Worm (Caenorhabditis elegans) whole organism, L4 larva: ENCODE results near the gene F25G6.9.

Experiments used
- T20F7.1 ChIP-seq: fragments of 200-800 bp; sonication (Bioruptor generic); optimal IDR thresholded peaks from 2 replicates; lab custom pipeline; 2018; ENCODE audit warnings: mild to moderate bottlenecking, missing genetic modification characterization, missing compliant biosample characterization
- ama-1 ChIP-seq: fragments of 150-350 bp; optimal IDR thresholded peaks from 2 replicates; lab custom pipeline; 2014; ENCODE audit warnings: inconsistent platforms, mixed read lengths
- ceh-82 ChIP-seq: sonication (generic microtip); optimal IDR thresholded peaks from 2 replicates; lab custom pipeline; 2017; ENCODE audit warnings: missing biosample characterization, missing genetic modification characterization
- ctbp-1 ChIP-seq: fragments of 200-800 bp; sonication (Bioruptor generic); IDR thresholded peaks from 2 replicates; pipeline ENCODE4 v1.3.6; 2022; ENCODE audit warnings: missing genetic modification reagents, missing genetic modification characterization, missing compliant biosample characterization
- dve-1 ChIP-seq: sonication (generic microtip); optimal IDR thresholded peaks from 2 replicates; lab custom pipeline; 2017; ENCODE audit warnings: antibody characterized with exemption, mild to moderate bottlenecking, missing genetic modification characterization, missing compliant biosample characterization; ENCODE audit not compliant: insufficient read depth
- fkh-10 ChIP-seq: fragments of 150-350 bp; optimal IDR thresholded peaks from 2 replicates; lab custom pipeline; 2014; ENCODE audit warnings: missing biosample characterization, missing genetic modification reagents, missing genetic modification characterization
- fos-1 ChIP-seq: fragments of 150-350 bp; optimal IDR thresholded peaks from 2 replicates; lab custom pipeline; 2014; ENCODE audit warnings: missing biosample characterization, missing genetic modification characterization
- nhr-10 ChIP-seq: fragments of 150-350 bp; optimal IDR thresholded peaks from 2 replicates; lab custom pipeline; 2014; ENCODE audit warnings: missing biosample characterization, missing genetic modification characterization
- pha-4 ChIP-seq, 2 experiments: fragments of 150-350 bp in 1 of 2; fragments of 200-800 bp in 1 of 2; sonication (Bioruptor generic) in 1 of 2; IDR thresholded peaks in 1 of 2; optimal IDR thresholded peaks in 1 of 2; 2 replicates each; pipeline versions ENCODE4 v1.3.6 to Lab custom; 2014 to 2022; ENCODE audit warnings: missing genetic modification characterization in 2 of 2, missing genetic modification reagents in 2 of 2, missing biosample characterization in 1 of 2, missing compliant biosample characterization in 1 of 2
- rbr-2 ChIP-seq: sonication (generic microtip); optimal IDR thresholded peaks from 2 replicates; lab custom pipeline; 2016; ENCODE audit warnings: missing genotype, missing genetic modification characterization, missing compliant biosample characterization
- snpc-4 ChIP-seq: fragments of 150-350 bp; optimal IDR thresholded peaks from 2 replicates; lab custom pipeline; 2014; ENCODE audit warnings: missing biosample characterization, missing genetic modification characterization
- ztf-11 ChIP-seq: fragments of 150-350 bp; optimal IDR thresholded peaks from 2 replicates; lab custom pipeline; 2014; ENCODE audit warnings: missing biosample characterization, missing genetic modification characterization

- TF ChIP-seq ztf-11 (tag; lab: Kevin White, UChicago) = no peak
- TF ChIP-seq fkh-10 (GFP tag; lab: Kevin White, UChicago) = no peak
- TF ChIP-seq ceh-82 (tag; lab: Kevin White, UChicago) = no peak
- TF ChIP-seq ama-1 (lab: Kevin White, UChicago) = no peak
- no peak for TF ChIP-seq ctbp-1 (GFP tag; lab: Robert Waterston, UW)
- TF ChIP-seq rbr-2 = no peak
- TF ChIP-seq nhr-10 (tag; lab: Kevin White, UChicago) = no peak
- no peak for TF ChIP-seq dve-1
- TF ChIP-seq snpc-4 = no peak
- no peak for TF ChIP-seq pha-4 (GFP tag; IDR thresholded peaks at IDR 0.05; lab: Robert Waterston, UW)
- no peak for TF ChIP-seq pha-4 (tag; optimal IDR thresholded peaks at IDR 0.05; lab: Kevin White, UChicago)
- no peak for TF ChIP-seq T20F7.1 (GFP tag; lab: Kevin White, UChicago)
- no peak for TF ChIP-seq fos-1 (tag; lab: Kevin White, UChicago)
Measured at ce11 chrV:8599192-8599591, 29.4 kb upstream of the F25G6.9 start, which contains the start of gene F41E6.7.
